Worm (Caenorhabditis elegans) whole organism, late embryonic: ENCODE measurements around the gene sqt-3.
"Not testable (repeated sequence)": the region's sequence is repeated elsewhere in the genome, so short reads cannot be mapped to it uniquely, and the experiment has no call there.

Source experiments
- C08G9.2 ChIP-seq: sonication (generic microtip); optimal IDR thresholded peaks from 2 replicates; lab custom pipeline; 2016; ENCODE audit warnings: mild to moderate bottlenecking, missing genetic modification characterization, moderate library complexity, missing compliant biosample characterization
- F13H6.1 ChIP-seq: sonication (generic microtip); optimal IDR thresholded peaks from 2 replicates; lab custom pipeline; 2016; ENCODE audit warnings: missing genetic modification characterization, missing compliant biosample characterization
- K09A11.1 ChIP-seq: sonication (generic microtip); optimal IDR thresholded peaks from 2 replicates; lab custom pipeline; 2017; ENCODE audit warnings: antibody characterized with exemption, mild to moderate bottlenecking, missing genetic modification characterization, missing compliant biosample characterization; ENCODE audit not compliant: insufficient read depth
- T23F11.4 ChIP-seq: fragments of 200-800 bp; sonication (Bioruptor generic); optimal IDR thresholded peaks from 2 replicates; lab custom pipeline; 2018; ENCODE audit warnings: mild to moderate bottlenecking, missing genetic modification characterization, missing compliant biosample characterization
- Y22D7AL.16 ChIP-seq: sonication (generic microtip); optimal IDR thresholded peaks from 2 replicates; lab custom pipeline; 2016; ENCODE audit warnings: missing genetic modification characterization, missing compliant biosample characterization
- ahr-1 ChIP-seq: sonication (generic microtip); optimal IDR thresholded peaks from 2 replicates; lab custom pipeline; 2016; ENCODE audit warnings: missing genetic modification characterization, missing compliant biosample characterization
- ceh-14 ChIP-seq: sonication (generic microtip); optimal IDR thresholded peaks from 2 replicates; lab custom pipeline; 2016; ENCODE audit warnings: missing genotype, missing genetic modification characterization, missing compliant biosample characterization
- ceh-31 ChIP-seq: sonication (generic microtip); optimal IDR thresholded peaks from 2 replicates; lab custom pipeline; 2016; ENCODE audit warnings: missing genetic modification characterization, missing compliant biosample characterization
- ceh-34 ChIP-seq: sonication (generic microtip); optimal IDR thresholded peaks from 2 replicates; lab custom pipeline; 2016; ENCODE audit warnings: mild to moderate bottlenecking, missing genetic modification characterization, missing compliant biosample characterization
- ceh-48 ChIP-seq: sonication (generic microtip); optimal IDR thresholded peaks from 2 replicates; lab custom pipeline; 2016; ENCODE audit warnings: missing genetic modification characterization, inconsistent platforms, missing compliant biosample characterization
- ceh-9 ChIP-seq: sonication (generic microtip); optimal IDR thresholded peaks from 2 replicates; lab custom pipeline; 2016; ENCODE audit warnings: mild to moderate bottlenecking, missing genetic modification characterization, inconsistent platforms, missing compliant biosample characterization
- dmd-4 ChIP-seq: sonication (generic microtip); optimal IDR thresholded peaks from 2 replicates; lab custom pipeline; 2016; ENCODE audit warnings: borderline replicate concordance, missing genetic modification characterization, missing compliant biosample characterization
- elt-2 ChIP-seq: sonication (generic microtip); optimal IDR thresholded peaks from 2 replicates; lab custom pipeline; 2016; ENCODE audit warnings: missing genetic modification reagents, missing genetic modification characterization, missing compliant biosample characterization
- elt-4 ChIP-seq: sonication (generic microtip); optimal IDR thresholded peaks from 2 replicates; lab custom pipeline; 2016; ENCODE audit warnings: missing genetic modification characterization, missing compliant biosample characterization
- ets-4 ChIP-seq: sonication (generic microtip); optimal IDR thresholded peaks from 2 replicates; lab custom pipeline; 2016; ENCODE audit warnings: missing genetic modification characterization, missing compliant biosample characterization
- eyg-1 ChIP-seq: sonication (generic microtip); optimal IDR thresholded peaks from 2 replicates; lab custom pipeline; 2016; ENCODE audit warnings: missing genotype, missing genetic modification characterization, missing compliant biosample characterization
- fkh-6 ChIP-seq: sonication (generic microtip); optimal IDR thresholded peaks from 2 replicates; lab custom pipeline; 2016; ENCODE audit warnings: missing genetic modification characterization, missing compliant biosample characterization
- hlh-13 ChIP-seq: fragments of 200-800 bp; sonication (Bioruptor generic); optimal IDR thresholded peaks from 2 replicates; lab custom pipeline; 2018; ENCODE audit warnings: mild to moderate bottlenecking, missing genetic modification characterization, missing compliant biosample characterization
- hlh-6 ChIP-seq: sonication (generic microtip); optimal IDR thresholded peaks from 2 replicates; lab custom pipeline; 2016; ENCODE audit warnings: missing genotype, missing genetic modification characterization, missing compliant biosample characterization
- hlh-8 ChIP-seq: sonication (generic microtip); optimal IDR thresholded peaks from 2 replicates; lab custom pipeline; 2016; ENCODE audit warnings: missing genotype, missing genetic modification characterization, missing compliant biosample characterization
- lim-6 ChIP-seq: sonication (generic microtip); optimal IDR thresholded peaks from 2 replicates; lab custom pipeline; 2016; ENCODE audit warnings: missing genetic modification characterization, missing compliant biosample characterization
- madf-2 ChIP-seq: sonication (generic microtip); optimal IDR thresholded peaks from 2 replicates; lab custom pipeline; 2017; ENCODE audit warnings: missing genetic modification characterization, missing compliant biosample characterization
- nhr-232 ChIP-seq: sonication (generic microtip); optimal IDR thresholded peaks from 2 replicates; lab custom pipeline; 2016; ENCODE audit warnings: missing genetic modification characterization, missing compliant biosample characterization
- pat-9 ChIP-seq: fragments of 200-800 bp; sonication (Bioruptor generic); optimal IDR thresholded peaks from 2 replicates; lab custom pipeline; 2018; ENCODE audit warnings: mild to moderate bottlenecking, missing genetic modification characterization, moderate library complexity, missing compliant biosample characterization
- pax-1 ChIP-seq: fragments of 150-350 bp; optimal IDR thresholded peaks from 2 replicates; lab custom pipeline; 2014; ENCODE audit warnings: missing biosample characterization, missing genetic modification characterization
- pha-4 ChIP-seq: fragments of 150-350 bp; optimal IDR thresholded peaks from 2 replicates; lab custom pipeline; 2018; ENCODE audit warnings: missing biosample characterization, missing genetic modification reagents, missing genetic modification characterization
- pqm-1 ChIP-seq: sonication (generic microtip); optimal IDR thresholded peaks from 2 replicates; lab custom pipeline; 2016; ENCODE audit warnings: missing genetic modification characterization, missing compliant biosample characterization
- pros-1 ChIP-seq: fragments of 150-350 bp; optimal IDR thresholded peaks from 2 replicates; lab custom pipeline; 2014; ENCODE audit warnings: missing biosample characterization, missing genetic modification reagents, missing genetic modification characterization
- rnt-1 ChIP-seq: sonication (generic microtip); optimal IDR thresholded peaks from 2 replicates; lab custom pipeline; 2016; ENCODE audit warnings: missing genetic modification characterization, missing compliant biosample characterization
- sdc-2 ChIP-seq: sonication (generic microtip); optimal IDR thresholded peaks from 2 replicates; lab custom pipeline; 2016; ENCODE audit warnings: missing genotype, missing genetic modification characterization, missing compliant biosample characterization
- sox-2 ChIP-seq: fragments of 200-800 bp; sonication (Bioruptor generic); IDR thresholded peaks from 2 replicates; pipeline ENCODE4 v1.3.6; 2022; ENCODE audit warnings: missing genetic modification reagents, missing genetic modification characterization, missing compliant biosample characterization
- sox-4 ChIP-seq: sonication (generic microtip); optimal IDR thresholded peaks from 2 replicates; lab custom pipeline; 2017; ENCODE audit warnings: mild to moderate bottlenecking, missing genetic modification characterization, inconsistent platforms, missing compliant biosample characterization
- ttx-3 ChIP-seq: sonication (generic microtip); optimal IDR thresholded peaks from 2 replicates; lab custom pipeline; 2016; ENCODE audit warnings: missing genetic modification reagents, missing genetic modification characterization, missing compliant biosample characterization
- unc-3 ChIP-seq, 2 experiments: fragments of 200-800 bp in 1 of 2; sonication (Bioruptor generic) in 1 of 2; sonication (generic microtip) in 1 of 2; conservative IDR thresholded peaks in 1 of 2; optimal IDR thresholded peaks in 1 of 2; 2 replicates each; pipeline versions ENCODE4 v1.3.6 to Lab custom; 2016 to 2022; ENCODE audit warnings: missing compliant biosample characterization in 2 of 2, missing genetic modification characterization in 2 of 2, missing genetic modification reagents in 1 of 2
- unc-86 ChIP-seq: sonication (generic microtip); optimal IDR thresholded peaks from 2 replicates; lab custom pipeline; 2016; ENCODE audit warnings: missing genetic modification characterization, missing compliant biosample characterization

Gene sqt-3

ce11 chrV:12369437-12369836 is 16.9 kb downstream of the sqt-3 start, which contains the start of gene gcy-13:
TSS of gene gcy-13 (minus strand) at chrV:12369537.
- no peak for TF ChIP-seq Y22D7AL.16 (tag; lab: Kevin White, UChicago)
- no peak for TF ChIP-seq lim-6 (tag; lab: Kevin White, UChicago)
- no peak for TF ChIP-seq pha-4 (tag; lab: Kevin White, UChicago)

- TF ChIP-seq F13H6.1 (tag; lab: Kevin White, UChicago) = no peak
- no peak for TF ChIP-seq K09A11.1 (tag; lab: Kevin White, UChicago)
- TF ChIP-seq fkh-6 = no peak
- TF ChIP-seq rnt-1 (tag; lab: Kevin White, UChicago) = no peak
- TF ChIP-seq hlh-6 = no peak
- no peak for TF ChIP-seq ets-4 (tag; lab: Kevin White, UChicago)
- no peak for TF ChIP-seq elt-4 (tag; lab: Kevin White, UChicago)
- TF ChIP-seq dmd-4 (tag; lab: Kevin White, UChicago) = no peak
- TF ChIP-seq hlh-8 (tag; lab: Kevin White, UChicago) = no peak
- TF ChIP-seq ceh-31 (tag; lab: Kevin White, UChicago) = no peak
- TF ChIP-seq pqm-1 (tag; lab: Kevin White, UChicago) = no peak
- TF ChIP-seq sox-4 (tag; lab: Kevin White, UChicago) = no peak
- TF ChIP-seq pha-4 (tag; lab: Kevin White, UChicago) = no peak
- no peak for TF ChIP-seq pat-9 (tag; lab: Kevin White, UChicago)
- TF ChIP-seq T23F11.4 = no peak
- no peak for TF ChIP-seq ahr-1
- TF ChIP-seq nhr-232 (tag; lab: Kevin White, UChicago) = no peak
- TF ChIP-seq sdc-2 (tag; lab: Kevin White, UChicago) = no peak
Measured at ce11 chrV:12371386-12371785, 18.8 kb downstream of the sqt-3 start, which contains the start of gene F23H12.7. TSS of gene F23H12.7 (plus strand) at chrV:12371686.

DNA sequence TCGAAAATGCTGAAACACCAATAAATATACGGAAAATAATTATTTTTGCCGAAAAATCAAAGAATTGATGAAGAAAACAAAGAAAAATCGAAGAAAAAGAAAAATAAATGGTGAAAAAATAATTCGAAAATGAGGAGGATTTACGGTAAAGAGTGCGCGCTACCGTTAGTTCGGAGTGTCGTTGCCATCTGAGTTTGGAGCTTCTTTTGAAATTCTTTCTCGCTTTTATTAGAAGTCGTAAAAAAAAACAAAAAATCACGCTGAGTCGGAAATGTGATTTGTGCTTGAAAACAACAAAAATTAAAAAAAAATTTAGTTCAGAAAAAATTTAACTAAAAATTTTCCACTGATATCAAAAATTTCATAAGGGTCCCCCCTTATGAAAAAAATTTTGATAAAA is 21.7 kb downstream of the sqt-3 start, which contains the start of gene F23H12.10:
Gene F23H12.10 (minus strand): TSS at position 12 of the 400 bp plus-strand sequence.
- not testable (repeated sequence) for TF ChIP-seq madf-2; eyg-1; pros-1 (tag; lab: Kevin White, UChicago)

DNA sequence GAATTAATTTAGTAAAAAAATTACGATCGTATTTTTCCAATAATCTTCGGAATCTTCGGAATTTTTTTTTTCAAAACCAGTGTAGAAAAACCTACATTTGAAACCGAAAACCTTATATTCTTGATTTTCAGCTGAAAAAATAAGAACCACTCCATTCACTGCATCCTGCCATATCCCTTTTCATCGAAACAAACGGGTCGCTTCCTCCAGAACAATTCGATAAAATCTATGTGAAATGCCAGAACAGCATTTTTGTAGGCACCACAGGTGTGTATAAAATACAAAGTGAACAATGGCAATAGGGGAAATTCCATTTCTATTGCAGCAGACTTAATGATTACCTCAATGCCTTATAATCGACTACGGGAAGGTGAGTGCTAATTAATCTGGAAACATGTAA is 24.7 kb downstream of the sqt-3 start, which contains the start of gene K01D12.1:
Gene K01D12.1 (plus strand): TSS at position 301 of the 400 bp plus-strand sequence.
- no peak for TF ChIP-seq ceh-14 (tag; lab: Kevin White, UChicago)
- no peak for TF ChIP-seq K09A11.1 (tag; lab: Kevin White, UChicago)
- no peak for TF ChIP-seq unc-3 (GFP tag; conservative IDR thresholded peaks at IDR 0.05; lab: Robert Waterston, UW)
- TF ChIP-seq unc-3 (tag; optimal IDR thresholded peaks at IDR 0.05; lab: Kevin White, UChicago) = no peak
- TF ChIP-seq pax-1 (tag; lab: Kevin White, UChicago) = no peak
- TF ChIP-seq madf-2 = no peak
- no peak for TF ChIP-seq sox-2 (GFP tag; lab: Robert Waterston, UW)
- no peak for TF ChIP-seq ceh-34 (tag; lab: Kevin White, UChicago)
- TF ChIP-seq pha-4 (tag; lab: Kevin White, UChicago) = no peak
- no peak for TF ChIP-seq ceh-9 (tag; lab: Kevin White, UChicago)
- TF ChIP-seq ttx-3 (tag; lab: Kevin White, UChicago) = no peak
- TF ChIP-seq hlh-13 = no peak
- TF ChIP-seq elt-2 = no peak
- TF ChIP-seq unc-86 (tag; lab: Kevin White, UChicago) = no peak
- TF ChIP-seq pqm-1 (tag; lab: Kevin White, UChicago) = no peak
- no peak for TF ChIP-seq T23F11.4
- no peak for TF ChIP-seq C08G9.2 (tag; lab: Kevin White, UChicago)
- TF ChIP-seq ceh-48 (tag; lab: Kevin White, UChicago) = no peak
